Worm (Caenorhabditis elegans): ENCODE measurements around the gene lov-1.

ce11 chrII:10073986-10074385 is 47.6 kb downstream of the lov-1 start:
- TF ChIP-seq lin-13 (GFP tag; optimal IDR thresholded peaks at IDR 0.05) (no peak), elt-1 (tag; optimal IDR thresholded peaks at IDR 0.05) (no peak), nhr-11 (tag; optimal IDR thresholded peaks at IDR 0.05) (no peak), gmeb-1 (tag; optimal IDR thresholded peaks at IDR 0.05) (no peak), unc-62 (GFP tag; optimal IDR thresholded peaks at IDR 0.05) (no peak), ama-1 (optimal IDR thresholded peaks at IDR 0.05) (no peak), lin-11 (tag; optimal IDR thresholded peaks at IDR 0.05) (no peak), R02D3.7 (tag; optimal IDR thresholded peaks at IDR 0.05) (no peak), ztf-4 (tag; optimal IDR thresholded peaks at IDR 0.05) (no peak)
